Worm (Caenorhabditis elegans) whole organism, young adult: ENCODE measurements around the gene Y22D7AL.9.

Source experiments
- F23B12.7 ChIP-seq: sonication (generic microtip); optimal IDR thresholded peaks from 2 replicates; lab custom pipeline; 2017; ENCODE audit warnings: missing genetic modification characterization, mild to moderate bottlenecking, missing compliant biosample characterization, antibody characterized with exemption, moderate library complexity; ENCODE audit not compliant: insufficient read depth
- F55B11.4 ChIP-seq: sonication (generic microtip); optimal IDR thresholded peaks from 2 replicates; lab custom pipeline; 2016; ENCODE audit warnings: missing compliant biosample characterization, missing genetic modification characterization, borderline replicate concordance; ENCODE audit not compliant: insufficient read depth
- F57A8.1 ChIP-seq: fragments of 200-800 bp; sonication (Bioruptor generic); optimal IDR thresholded peaks from 2 replicates; lab custom pipeline; 2018; ENCODE audit warnings: mild to moderate bottlenecking, missing genetic modification characterization, moderate library complexity, missing compliant biosample characterization
- Y67H2A.10 ChIP-seq: fragments of 200-800 bp; sonication (Bioruptor generic); conservative IDR thresholded peaks from 2 replicates; pipeline ENCODE4 v1.3.6; 2022; ENCODE audit warnings: missing genetic modification reagents, missing genetic modification characterization, missing compliant biosample characterization
- Y79H2A.3 ChIP-seq: fragments of 200-800 bp; sonication (Bioruptor generic); conservative IDR thresholded peaks from 2 replicates; pipeline ENCODE4 v1.3.6; 2022; ENCODE audit warnings: missing genetic modification reagents, missing genetic modification characterization, missing compliant biosample characterization
- akir-1 ChIP-seq: fragments of 200-800 bp; sonication (Bioruptor generic); optimal IDR thresholded peaks from 2 replicates; lab custom pipeline; 2018; ENCODE audit warnings: mild to moderate bottlenecking, missing genetic modification characterization, moderate library complexity, missing compliant biosample characterization
- aptf-2 ChIP-seq: fragments of 200-800 bp; sonication (Bioruptor generic); conservative IDR thresholded peaks from 2 replicates; pipeline ENCODE4 v1.3.6; 2022; ENCODE audit warnings: missing genetic modification reagents, missing genetic modification characterization, missing compliant biosample characterization
- attf-6 ChIP-seq: fragments of 200-800 bp; sonication (Bioruptor generic); IDR thresholded peaks from 2 replicates; pipeline ENCODE4 v1.3.6; 2022; ENCODE audit warnings: missing genetic modification reagents, missing genetic modification characterization, missing compliant biosample characterization
- bed-2 ChIP-seq: fragments of 200-800 bp; sonication (Bioruptor generic); IDR thresholded peaks from 2 replicates; pipeline ENCODE4 v1.3.6; 2022; ENCODE audit warnings: missing genetic modification reagents, missing genetic modification characterization, missing compliant biosample characterization
- ceh-40 ChIP-seq: fragments of 200-800 bp; sonication (Bioruptor generic); IDR thresholded peaks from 2 replicates; pipeline ENCODE4 v1.3.6; 2022; ENCODE audit warnings: missing genetic modification characterization, missing compliant biosample characterization
- chd-7 ChIP-seq: sonication (generic microtip); optimal IDR thresholded peaks from 2 replicates; lab custom pipeline; 2016; ENCODE audit warnings: mild to moderate bottlenecking, missing genetic modification characterization, moderate library complexity, missing compliant biosample characterization
- dox-1 ChIP-seq: fragments of 200-800 bp; sonication (Bioruptor generic); IDR thresholded peaks from 2 replicates; pipeline ENCODE4 v1.3.6; 2022; ENCODE audit warnings: missing genetic modification reagents, missing genetic modification characterization, missing compliant biosample characterization
- egl-44 ChIP-seq: fragments of 200-800 bp; sonication (Bioruptor generic); IDR thresholded peaks from 2 replicates; pipeline ENCODE4 v1.3.6; 2022; ENCODE audit warnings: missing genetic modification reagents, missing genetic modification characterization, missing compliant biosample characterization
- egrh-3 ChIP-seq: fragments of 200-800 bp; sonication (Bioruptor generic); IDR thresholded peaks from 2 replicates; pipeline ENCODE4 v1.3.6; 2022; ENCODE audit warnings: missing genetic modification reagents, missing genetic modification characterization, missing compliant biosample characterization
- ekl-4 ChIP-seq: fragments of 200-800 bp; sonication (Bioruptor generic); IDR thresholded peaks from 2 replicates; pipeline ENCODE4 v1.3.6; 2022; ENCODE audit warnings: missing genetic modification reagents, missing genetic modification characterization, missing compliant biosample characterization
- ets-4 ChIP-seq: fragments of 200-800 bp; sonication (Bioruptor generic); optimal IDR thresholded peaks from 2 replicates; lab custom pipeline; 2018; ENCODE audit warnings: mild to moderate bottlenecking, missing genetic modification characterization, missing compliant biosample characterization
- hmg-20 ChIP-seq: fragments of 200-800 bp; sonication (Bioruptor generic); IDR thresholded peaks from 2 replicates; pipeline ENCODE4 v1.3.6; 2022; ENCODE audit warnings: missing genetic modification reagents, missing genetic modification characterization, missing compliant biosample characterization
- hsf-1 ChIP-seq: fragments of 200-800 bp; sonication (Bioruptor generic); IDR thresholded peaks from 2 replicates; pipeline ENCODE4 v1.3.6; 2022; ENCODE audit warnings: missing genetic modification reagents, missing genetic modification characterization, missing compliant biosample characterization
- lag-1 ChIP-seq: fragments of 200-800 bp; sonication (Bioruptor generic); IDR thresholded peaks from 2 replicates; pipeline ENCODE4 v1.3.6; 2022; ENCODE audit warnings: missing genetic modification reagents, missing genetic modification characterization, missing compliant biosample characterization
- let-607 ChIP-seq, 2 experiments: fragments of 200-800 bp in 1 of 2; sonication (Bioruptor generic) in 1 of 2; sonication (generic microtip) in 1 of 2; optimal IDR thresholded peaks; 2 replicates each; lab custom pipeline; 2016 to 2018; ENCODE audit warnings: mild to moderate bottlenecking in 2 of 2, missing compliant biosample characterization in 2 of 2, missing genetic modification characterization in 2 of 2, moderate library complexity in 2 of 2, missing genotype in 1 of 2
- lin-26 ChIP-seq: fragments of 200-800 bp; sonication (Bioruptor generic); IDR thresholded peaks from 2 replicates; pipeline ENCODE4 v1.3.6; 2022; ENCODE audit warnings: missing genetic modification reagents, missing genetic modification characterization, missing compliant biosample characterization
- madf-6 ChIP-seq: fragments of 200-800 bp; sonication (Bioruptor generic); IDR thresholded peaks from 2 replicates; pipeline ENCODE4 v1.3.6; 2022; ENCODE audit warnings: missing genetic modification reagents, missing genetic modification characterization, missing compliant biosample characterization
- madf-8 ChIP-seq: fragments of 200-800 bp; sonication (Bioruptor generic); conservative IDR thresholded peaks from 2 replicates; pipeline ENCODE4 v1.3.6; 2022; ENCODE audit warnings: missing genetic modification reagents, missing genetic modification characterization, missing compliant biosample characterization
- mes-4 ChIP-seq: sonication (generic microtip); optimal IDR thresholded peaks from 2 replicates; lab custom pipeline; 2016; ENCODE audit warnings: missing genotype, missing genetic modification characterization, missing compliant biosample characterization
- mxl-1 ChIP-seq: sonication (generic microtip); optimal IDR thresholded peaks from 2 replicates; lab custom pipeline; 2016; ENCODE audit warnings: missing genetic modification characterization, missing compliant biosample characterization
- nhr-120 ChIP-seq: fragments of 200-800 bp; sonication (Bioruptor generic); IDR thresholded peaks from 2 replicates; pipeline ENCODE4 v1.3.6; 2022; ENCODE audit warnings: missing genetic modification characterization, missing compliant biosample characterization
- nhr-80 ChIP-seq: sonication (generic microtip); optimal IDR thresholded peaks from 2 replicates; lab custom pipeline; 2016; ENCODE audit warnings: missing genetic modification characterization, missing compliant biosample characterization
- rec-8 ChIP-seq, 2 experiments: sonication (generic microtip); optimal IDR thresholded peaks; 2 replicates each; lab custom pipeline; 2016; ENCODE audit warnings: mild to moderate bottlenecking in 2 of 2, missing genetic modification characterization in 2 of 2, missing genetic modification reagents in 2 of 2, missing genotype in 2 of 2, missing biosample characterization in 1 of 2, missing compliant biosample characterization in 1 of 2, moderate library complexity in 1 of 2
- rpc-1 ChIP-seq, 2 experiments: fragments of 150-350 bp in 1 of 2; sonication (generic microtip) in 1 of 2; optimal IDR thresholded peaks; 2 replicates each; lab custom pipeline; 2014 to 2018; ENCODE audit warnings: missing biosample characterization in 1 of 2, missing genetic modification characterization in 1 of 2, missing genetic modification reagents in 1 of 2, missing genotype in 1 of 2
- snpc-1.1 ChIP-seq: sonication (generic microtip); optimal IDR thresholded peaks from 2 replicates; lab custom pipeline; 2017; ENCODE audit warnings: missing genetic modification characterization, mild to moderate bottlenecking, missing compliant biosample characterization, antibody characterized with exemption, moderate library complexity, missing genotype, missing genetic modification reagents; ENCODE audit not compliant: insufficient read depth
- snpc-4 ChIP-seq, 5 experiments: fragments of 150-350 bp in 1 of 5; sonication (generic microtip) in 4 of 5; optimal IDR thresholded peaks; 2 replicates each; lab custom pipeline; 2014 to 2018; ENCODE audit warnings: missing genetic modification characterization in 5 of 5, missing biosample characterization in 3 of 5, antibody characterized with exemption in 2 of 5, mild to moderate bottlenecking in 2 of 5, missing compliant biosample characterization in 2 of 5, missing genotype in 2 of 5, moderate library complexity in 2 of 5, missing genetic modification reagents in 1 of 5
- sptf-2 ChIP-seq: fragments of 200-800 bp; sonication (Bioruptor generic); optimal IDR thresholded peaks from 2 replicates; lab custom pipeline; 2018; ENCODE audit warnings: mild to moderate bottlenecking, missing genetic modification characterization, missing compliant biosample characterization
- xnd-1 ChIP-seq: sonication (generic microtip); optimal IDR thresholded peaks from 2 replicates; lab custom pipeline; 2016; ENCODE audit warnings: missing genotype, missing genetic modification reagents, missing genetic modification characterization, missing compliant biosample characterization
- ztf-22 ChIP-seq: fragments of 200-800 bp; sonication (Bioruptor generic); optimal IDR thresholded peaks from 2 replicates; lab custom pipeline; 2018; ENCODE audit warnings: mild to moderate bottlenecking, missing genetic modification characterization, moderate library complexity, missing compliant biosample characterization
- ztf-26 ChIP-seq: sonication (generic microtip); optimal IDR thresholded peaks from 2 replicates; lab custom pipeline; 2017; ENCODE audit warnings: missing genetic modification characterization, missing compliant biosample characterization
- ztf-3 ChIP-seq: fragments of 200-800 bp; sonication (Bioruptor generic); optimal IDR thresholded peaks from 2 replicates; lab custom pipeline; 2018; ENCODE audit warnings: mild to moderate bottlenecking, missing genetic modification characterization, missing compliant biosample characterization
- ztf-6 ChIP-seq: fragments of 200-800 bp; sonication (Bioruptor generic); IDR thresholded peaks from 2 replicates; pipeline ENCODE4 v1.3.6; 2022; ENCODE audit warnings: missing genetic modification reagents, missing genetic modification characterization, missing compliant biosample characterization

The Y22D7AL.9 gene

DNA sequence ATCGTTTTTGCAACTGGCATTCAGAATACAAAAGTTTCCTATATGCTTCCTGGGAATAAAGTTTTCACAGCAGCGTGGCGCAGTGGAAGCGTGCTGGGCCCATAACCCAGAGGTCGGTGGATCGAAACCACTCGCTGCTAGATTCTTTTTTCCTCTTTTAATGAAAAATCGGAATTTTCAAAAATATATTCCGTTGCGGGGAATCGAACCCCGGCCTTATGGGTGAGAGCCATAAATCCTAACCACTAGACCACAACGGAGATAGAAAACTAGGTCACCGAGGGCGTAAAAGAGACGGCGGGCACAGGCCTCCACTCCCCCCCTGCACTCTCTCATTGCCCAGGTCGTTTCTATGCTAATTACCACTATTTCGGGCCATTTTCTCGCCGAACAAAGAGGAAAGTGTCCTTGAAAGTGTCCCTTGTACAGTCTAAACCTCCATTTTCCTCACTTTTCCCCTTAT lies 9.3 kb downstream of the Y22D7AL.9 start, which contains the start of gene Y22D7AL.6 (continued):
- TF ChIP-seq hsf-1 (GFP tag; lab: Robert Waterston, UW) = peak; percentile 36; the same call in 1 of the 2 replicates
- TF ChIP-seq ets-4 (GFP tag; lab: Kevin White, UChicago) = peak; percentile 9
- peak; percentile 55 for TF ChIP-seq madf-6 (GFP tag; lab: Robert Waterston, UW)
- TF ChIP-seq lag-1 (GFP tag; lab: Robert Waterston, UW) = no peak
- peak; percentile 54 for TF ChIP-seq snpc-4 (GFP tag; optimal IDR thresholded peaks at IDR 0.05; lab: Kevin White, UChicago)
- TF ChIP-seq snpc-4 (tag; optimal IDR thresholded peaks at IDR 0.05; lab: Kevin White, UChicago) = peak in 2 of 4 experiments; percentile 37 to 47
- no peak for TF ChIP-seq nhr-80
- TF ChIP-seq let-607 (tag; optimal IDR thresholded peaks at IDR 0.05; lab: Kevin White, UChicago) = peak in 1 of 2 experiments; percentile 57
- peak; percentile 76 for TF ChIP-seq chd-7 (tag; lab: Kevin White, UChicago)
- peak; percentile 73 for TF ChIP-seq bed-2 (GFP tag; lab: Robert Waterston, UW)
- TF ChIP-seq hmg-20 (GFP tag; lab: Robert Waterston, UW) = peak; percentile 73; the same call in 1 of the 2 replicates
- peak; percentile 65 to 69 for TF ChIP-seq rec-8 (tag; optimal IDR thresholded peaks at IDR 0.05; lab: Kevin White, UChicago)
- peak; percentile 74 for TF ChIP-seq mxl-1 (tag; lab: Kevin White, UChicago)
- TF ChIP-seq F55B11.4 = no peak
- TF ChIP-seq mes-4 (tag; lab: Kevin White, UChicago) = peak; percentile 64
- TF ChIP-seq snpc-1.1 (tag; lab: Kevin White, UChicago) = no peak
- no peak; the same call in 1 of the 2 replicates for TF ChIP-seq ceh-40 (GFP tag; lab: Robert Waterston, UW)
- peak; percentile 45 for TF ChIP-seq sptf-2 (GFP tag; lab: Kevin White, UChicago)
- peak; percentile 68 for TF ChIP-seq ekl-4
- peak; percentile 46; the same call in 1 of the 2 replicates for TF ChIP-seq egrh-3 (GFP tag; lab: Robert Waterston, UW)
- TF ChIP-seq Y67H2A.10 (GFP tag; lab: Robert Waterston, UW) = peak; percentile 53; the same call in 1 of the 2 replicates
- TF ChIP-seq nhr-120 (GFP tag; lab: Robert Waterston, UW) = 0 out of 2 replicates have a peak, but pooled peaks have one; percentile 48
- TF ChIP-seq F23B12.7 (tag; lab: Kevin White, UChicago) = peak; percentile 10
- TF ChIP-seq lin-26 (GFP tag; lab: Robert Waterston, UW) = peak; percentile 87
- 0 out of 2 replicates have a peak, but pooled peaks have one; percentile 32 for TF ChIP-seq attf-6
- TF ChIP-seq ztf-26 (tag; lab: Kevin White, UChicago) = peak; percentile 43
- 0 out of 2 replicates have a peak, but pooled peaks have one; percentile 29 for TF ChIP-seq Y79H2A.3
- TF ChIP-seq ztf-22 (GFP tag; lab: Kevin White, UChicago) = no peak
- peak; percentile 92 for TF ChIP-seq rpc-1 (optimal IDR thresholded peaks at IDR 0.05; lab: Kevin White, UChicago)
- TF ChIP-seq rpc-1 (tag; optimal IDR thresholded peaks at IDR 0.05; lab: Kevin White, UChicago) = peak; percentile 76
- TF ChIP-seq aptf-2 = 0 out of 2 replicates have a peak, but pooled peaks have one; percentile 4
- peak; percentile 66 for TF ChIP-seq F57A8.1 (GFP tag; lab: Kevin White, UChicago)
- no peak for TF ChIP-seq egl-44 (GFP tag; lab: Robert Waterston, UW)
- TF ChIP-seq dox-1 (GFP tag; lab: Robert Waterston, UW) = peak; percentile 81
- TF ChIP-seq madf-8 (GFP tag; lab: Robert Waterston, UW) = no peak
- no peak for TF ChIP-seq ztf-3 (GFP tag; lab: Kevin White, UChicago)
- TF ChIP-seq akir-1 = no peak
- TF ChIP-seq ztf-6 (GFP tag; lab: Robert Waterston, UW) = 0 out of 2 replicates have a peak, but pooled peaks have one; percentile 33
- TF ChIP-seq xnd-1 (tag; lab: Kevin White, UChicago) = no peak
